Worm (Caenorhabditis elegans): ENCODE results near the gene spcs-2.

Gene spcs-2

ce11 chrIII:12904987-12905541, 30.2 kb downstream of the spcs-2 start, which contains the start of gene cox-5A (continued):
- TF ChIP-seq efl-1 (GFP tag; optimal IDR thresholded peaks at IDR 0.05): peak; percentile 94
- peak; percentile 88 for TF ChIP-seq ets-4 (GFP tag; optimal IDR thresholded peaks at IDR 0.05)
- TF ChIP-seq C06A6.2 (GFP tag; conservative IDR thresholded peaks at IDR 0.05): peak; percentile 97

DNA sequence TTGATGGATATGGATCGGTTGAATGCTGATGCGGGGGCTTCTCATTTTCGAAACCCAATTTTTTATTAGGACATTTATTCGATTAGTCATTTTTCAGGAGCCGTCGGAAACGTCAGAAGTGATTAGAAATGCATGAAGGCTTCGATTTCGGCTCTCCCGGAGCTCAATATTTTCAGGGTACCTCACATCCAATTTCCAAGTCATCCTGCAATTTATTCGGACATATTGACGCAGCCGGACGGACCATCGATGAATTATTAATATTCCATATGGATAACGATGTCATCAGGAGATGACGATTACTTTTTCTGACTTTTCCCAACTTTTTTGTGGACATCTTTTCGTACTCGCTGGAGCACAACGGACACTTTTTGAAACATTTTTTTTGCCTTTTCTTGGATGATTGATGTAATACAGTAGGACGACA, 31.8 kb downstream of the spcs-2 start:
- TF ChIP-seq egrh-3 (GFP tag; IDR thresholded peaks at IDR 0.05) (no peak), attf-5 (GFP tag; optimal IDR thresholded peaks at IDR 0.05) (peak; percentile 7), madf-6 (GFP tag; IDR thresholded peaks at IDR 0.05) (peak; percentile 66), pbrm-1 (GFP tag; IDR thresholded peaks at IDR 0.05) (0 out of 2 replicates have a peak, but pooled peaks have one; percentile 65), attf-6 (GFP tag; IDR thresholded peaks at IDR 0.05) (peak; percentile 56), akir-1 (GFP tag; optimal IDR thresholded peaks at IDR 0.05) (no peak), F52B5.7 (tag; optimal IDR thresholded peaks at IDR 0.05) (peak; percentile 68), lin-40 (tag; optimal IDR thresholded peaks at IDR 0.05) (peak; percentile 71), hsf-1 (GFP tag; IDR thresholded peaks at IDR 0.05) (peak; percentile 47; the same call in 1 of the 2 replicates), let-607 (tag; optimal IDR thresholded peaks at IDR 0.05) (peak; percentile 13 to 45), lin-26 (GFP tag; IDR thresholded peaks at IDR 0.05) (no peak), nhr-179 (tag; optimal IDR thresholded peaks at IDR 0.05) (no peak), F23B12.7 (tag; optimal IDR thresholded peaks at IDR 0.05; ENCODE audit: insufficient read depth) (no peak), snpc-3.4 (tag; optimal IDR thresholded peaks at IDR 0.05) (no peak), F33H1.4 (GFP tag; IDR thresholded peaks at IDR 0.05) (0 out of 2 replicates have a peak, but pooled peaks have one; percentile 18), tbp1 (GFP tag; optimal IDR thresholded peaks at IDR 0.05) (no peak), hlh-12 (tag; optimal IDR thresholded peaks at IDR 0.05) (no peak), efl-1 (GFP tag; optimal IDR thresholded peaks at IDR 0.05) (no peak), F55B11.4 (tag; optimal IDR thresholded peaks at IDR 0.05; ENCODE audit: borderline replicate concordance, insufficient read depth) (no peak), fkh-3 (tag; optimal IDR thresholded peaks at IDR 0.05) (no peak), die-1 (tag; optimal IDR thresholded peaks at IDR 0.05) (peak; percentile 38), tbx-9 (tag; optimal IDR thresholded peaks at IDR 0.05; ENCODE audit: borderline replicate concordance) (no peak), hrde-1 (tag; optimal IDR thresholded peaks at IDR 0.05; ENCODE audit: borderline replicate concordance) (peak; percentile 79), lin-35 (GFP tag; optimal IDR thresholded peaks at IDR 0.05) (peak in 1 of 3 experiments; percentile 17), nfyb-1 (GFP tag; IDR thresholded peaks at IDR 0.05) (peak; percentile 87), egl-44 (GFP tag; IDR thresholded peaks at IDR 0.05) (no peak), nfya-2 (GFP tag; IDR thresholded peaks at IDR 0.05) (0 out of 2 replicates have a peak, but pooled peaks have one; percentile 24), mcd-1 (GFP tag; IDR thresholded peaks at IDR 0.05) (peak; percentile 51; the same call in 1 of the 2 replicates), dpff-1 (tag; optimal IDR thresholded peaks at IDR 0.05) (peak; percentile 46), F10E7.11 (tag; optimal IDR thresholded peaks at IDR 0.05) (no peak), snpc-4 (GFP tag; optimal IDR thresholded peaks at IDR 0.05) (no peak), snpc-4 (tag; optimal IDR thresholded peaks at IDR 0.05) (peak in 2 of 4 experiments; percentile 36 to 42), B0336.3 (GFP tag; IDR thresholded peaks at IDR 0.05) (peak; percentile 83), lsl-1 (GFP tag; optimal IDR thresholded peaks at IDR 0.05) (no peak), pha-4 (tag; optimal IDR thresholded peaks at IDR 0.05) (no peak), ceh-79 (tag; optimal IDR thresholded peaks at IDR 0.05) (peak; percentile 74), hmg-1.2 (GFP tag; IDR thresholded peaks at IDR 0.05) (peak; percentile 25), atf-7 (tag; optimal IDR thresholded peaks at IDR 0.05) (peak; percentile 73), nhr-90 (tag; optimal IDR thresholded peaks at IDR 0.05) (peak; percentile 55), F49E8.2 (tag; optimal IDR thresholded peaks at IDR 0.05; ENCODE audit: insufficient read depth) (peak; percentile 83), nfya-1 (tag; optimal IDR thresholded peaks at IDR 0.05; ENCODE audit: borderline replicate concordance, insufficient read depth) (no peak), B0019.2 (GFP tag; conservative IDR thresholded peaks at IDR 0.05) (no peak), ceh-91 (GFP tag; IDR thresholded peaks at IDR 0.05) (0 out of 2 replicates have a peak, but pooled peaks have one; percentile 9)
